Worm (Caenorhabditis elegans) whole organism, mixed stage, embryonic: Measurements from ENCODE around the gene F20D12.7.

Experiments used
- blmp-1 ChIP-seq: fragments of 150-350 bp; optimal IDR thresholded peaks from 2 replicates; lab custom pipeline; 2014; ENCODE audit warnings: missing biosample characterization, missing genetic modification characterization
- drap-1 ChIP-seq: fragments of 200-800 bp; sonication (Bioruptor generic); optimal IDR thresholded peaks from 3 replicates; lab custom pipeline; 2018; ENCODE audit warnings: mild to moderate bottlenecking, missing genetic modification characterization, missing compliant biosample characterization
- elt-1 ChIP-seq: sonication (generic microtip); optimal IDR thresholded peaks from 2 replicates; lab custom pipeline; 2017; ENCODE audit warnings: missing genetic modification characterization, mild to moderate bottlenecking, missing compliant biosample characterization, antibody characterized with exemption, moderate library complexity, borderline replicate concordance; ENCODE audit not compliant: insufficient read depth
- lsy-2 ChIP-seq: fragments of 150-350 bp; optimal IDR thresholded peaks from 2 replicates; lab custom pipeline; 2014; ENCODE audit warnings: missing biosample characterization, missing genetic modification characterization
- nhr-28 ChIP-seq: fragments of 150-350 bp; optimal IDR thresholded peaks from 2 replicates; lab custom pipeline; 2014; ENCODE audit warnings: missing biosample characterization, missing genetic modification characterization
- nhr-76 ChIP-seq: sonication (generic microtip); optimal IDR thresholded peaks from 2 replicates; lab custom pipeline; 2017; ENCODE audit warnings: missing biosample characterization, missing genetic modification characterization
- pha-4 ChIP-seq: fragments of 150-350 bp; optimal IDR thresholded peaks from 2 replicates; lab custom pipeline; 2018; ENCODE audit warnings: missing biosample characterization, missing genetic modification reagents, missing genetic modification characterization
- snpc-4 ChIP-seq: fragments of 150-350 bp; optimal IDR thresholded peaks from 2 replicates; lab custom pipeline; 2014; ENCODE audit warnings: missing biosample characterization, missing genetic modification characterization
- sptf-1 ChIP-seq: sonication (generic microtip); optimal IDR thresholded peaks from 2 replicates; lab custom pipeline; 2017; ENCODE audit warnings: mild to moderate bottlenecking, missing genetic modification characterization, moderate library complexity, missing compliant biosample characterization

ce11 chrIV:7957504-7957903, 18.8 kb upstream of the F20D12.7 start, which contains the start of gene frpr-10:
- TF ChIP-seq nhr-76 (tag; lab: Kevin White, UChicago) = no peak
- no peak for TF ChIP-seq sptf-1 (tag; lab: Kevin White, UChicago)
- TF ChIP-seq nhr-28 (tag; lab: Kevin White, UChicago) = no peak
- TF ChIP-seq snpc-4 (tag; lab: Kevin White, UChicago) = no peak
- TF ChIP-seq elt-1 (tag; lab: Kevin White, UChicago) = no peak
- no peak for TF ChIP-seq drap-1 (GFP tag; lab: Kevin White, UChicago)
- TF ChIP-seq blmp-1 = no peak
- TF ChIP-seq pha-4 (tag; lab: Kevin White, UChicago) = no peak
- TF ChIP-seq lsy-2 (tag; lab: Kevin White, UChicago) = no peak
